Fruit fly (Drosophila melanogaster) whole organism, embryonic: ENCODE data around the gene mRpL37.

ENCODE experiments used
- Blimp-1 ChIP-seq: fragments of 200-800 bp; sonication (Bioruptor generic); optimal IDR thresholded peaks from 3 replicates; lab custom pipeline; 2018; ENCODE audit warnings: missing biosample characterization, missing genetic modification characterization, mild to moderate bottlenecking, moderate library complexity, missing genetic modification reagents
- CG10321 ChIP-seq: fragments of 200-800 bp; sonication (Bioruptor generic); IDR thresholded peaks from 2 replicates; pipeline ENCODE4 v1.3.6; 2022; ENCODE audit warnings: missing biosample characterization, missing genetic modification characterization
- CG12391 ChIP-seq: fragments of 200-800 bp; sonication (Bioruptor generic); optimal IDR thresholded peaks from 3 replicates; lab custom pipeline; 2018; ENCODE audit warnings: missing biosample characterization, mild to moderate bottlenecking, missing genetic modification characterization, moderate library complexity
- CG13624 ChIP-seq: fragments of 200-800 bp; sonication (Bioruptor generic); optimal IDR thresholded peaks from 2 replicates; lab custom pipeline; 2016; ENCODE audit warnings: missing biosample characterization, missing genetic modification characterization
- CG15011 ChIP-seq: fragments of 200-800 bp; sonication (Bioruptor generic); optimal IDR thresholded peaks from 3 replicates; lab custom pipeline; 2018; ENCODE audit warnings: missing biosample characterization, mild to moderate bottlenecking, missing genetic modification characterization
- CG15269 ChIP-seq: fragments of 200-800 bp; sonication (Bioruptor generic); optimal IDR thresholded peaks from 2 replicates; lab custom pipeline; 2018; ENCODE audit warnings: missing biosample characterization, mild to moderate bottlenecking, missing genetic modification characterization, moderate library complexity
- CG16863 ChIP-seq: fragments of 200-800 bp; sonication (Bioruptor generic); optimal IDR thresholded peaks from 3 replicates; lab custom pipeline; 2016; ENCODE audit warnings: missing biosample characterization, missing genetic modification characterization
- CG18619 ChIP-seq: fragments of 200-800 bp; sonication (Bioruptor generic); optimal IDR thresholded peaks from 3 replicates; lab custom pipeline; 2017; ENCODE audit warnings: missing biosample characterization, mild to moderate bottlenecking, missing genetic modification characterization
- CG31441 ChIP-seq: fragments of 200-800 bp; sonication (Bioruptor generic); IDR thresholded peaks from 2 replicates; pipeline ENCODE4 v1.3.6; 2022; ENCODE audit warnings: missing biosample characterization, missing genetic modification characterization
- CG32532 ChIP-seq: fragments of 200-800 bp; sonication (Bioruptor generic); IDR thresholded peaks from 2 replicates; pipeline ENCODE4 v1.3.6; 2022; ENCODE audit warnings: missing biosample characterization, missing genetic modification characterization
- CG3407 ChIP-seq: fragments of 200-800 bp; sonication (Bioruptor generic); optimal IDR thresholded peaks from 2 replicates; lab custom pipeline; 2018; ENCODE audit warnings: missing biosample characterization, mild to moderate bottlenecking, missing genetic modification characterization
- CG34422 ChIP-seq: fragments of 200-800 bp; sonication (Bioruptor generic); IDR thresholded peaks from 3 replicates; pipeline ENCODE4 v1.3.6; 2022; ENCODE audit warnings: missing biosample characterization, missing genetic modification characterization
- CG6791 ChIP-seq: fragments of 200-800 bp; sonication (Bioruptor generic); IDR thresholded peaks from 3 replicates; pipeline ENCODE4 v1.3.6; 2022; ENCODE audit warnings: missing biosample characterization, missing genetic modification characterization; ENCODE audit not compliant: partially characterized antibody
- CG7556 ChIP-seq: fragments of 200-800 bp; sonication (Bioruptor generic); optimal IDR thresholded peaks from 2 replicates; lab custom pipeline; 2017; ENCODE audit warnings: missing biosample characterization, mild to moderate bottlenecking, missing genetic modification characterization
- CG8089 ChIP-seq: fragments of 200-800 bp; sonication (Bioruptor generic); optimal IDR thresholded peaks from 3 replicates; lab custom pipeline; 2016; ENCODE audit warnings: missing biosample characterization, missing genetic modification characterization
- CG8359 ChIP-seq: fragments of 200-800 bp; sonication (Bioruptor generic); optimal IDR thresholded peaks from 2 replicates; lab custom pipeline; 2017; ENCODE audit warnings: missing biosample characterization, mild to moderate bottlenecking, missing genetic modification characterization, borderline replicate concordance
- CoRest ChIP-seq: fragments of 200-800 bp; sonication (Bioruptor generic); optimal IDR thresholded peaks from 3 replicates; lab custom pipeline; 2018; ENCODE audit warnings: missing biosample characterization, mild to moderate bottlenecking, missing genetic modification characterization, moderate library complexity
- Hand ChIP-seq: fragments of 200-800 bp; sonication (Bioruptor generic); optimal IDR thresholded peaks from 2 replicates; lab custom pipeline; 2017; ENCODE audit warnings: mild to moderate bottlenecking, missing biosample characterization, missing genetic modification reagents, missing genetic modification characterization
- Hsf ChIP-seq: fragments of 200-800 bp; sonication (Bioruptor generic); optimal IDR thresholded peaks from 3 replicates; lab custom pipeline; 2016; ENCODE audit warnings: missing biosample characterization, missing genetic modification characterization
- Kr ChIP-seq: fragments of 200-800 bp; sonication (Bioruptor generic); optimal IDR thresholded peaks from 2 replicates; lab custom pipeline; 2017; ENCODE audit warnings: missing biosample characterization, mild to moderate bottlenecking, missing genetic modification characterization
- Mes4 ChIP-seq: fragments of 200-800 bp; sonication (Bioruptor generic); optimal IDR thresholded peaks from 2 replicates; lab custom pipeline; 2016; ENCODE audit warnings: missing biosample characterization, missing genetic modification characterization
- Optix ChIP-seq: fragments of 200-800 bp; sonication (Bioruptor generic); IDR thresholded peaks from 3 replicates; pipeline ENCODE4 v1.3.6; 2022; ENCODE audit warnings: missing biosample characterization, missing genetic modification characterization
- Rx ChIP-seq: fragments of 200-800 bp; sonication (Bioruptor generic); IDR thresholded peaks from 2 replicates; pipeline ENCODE4 v1.3.6; 2022; ENCODE audit warnings: missing biosample characterization, missing genetic modification characterization
- Scr ChIP-seq: fragments of 200-800 bp; sonication (Bioruptor generic); IDR thresholded peaks from 2 replicates; pipeline ENCODE4 v1.3.6; 2022; ENCODE audit warnings: missing biosample characterization, missing genetic modification characterization; ENCODE audit not compliant: partially characterized antibody
- Xbp1 ChIP-seq: fragments of 200-800 bp; sonication (Bioruptor generic); optimal IDR thresholded peaks from 3 replicates; lab custom pipeline; 2016; ENCODE audit warnings: missing biosample characterization, mild to moderate bottlenecking, missing genetic modification characterization
- Xrp1 ChIP-seq: fragments of 200-800 bp; sonication (Bioruptor generic); IDR thresholded peaks from 2 replicates; pipeline ENCODE4 v1.3.6; 2022; ENCODE audit warnings: missing biosample characterization, missing genetic modification characterization
- bab2 ChIP-seq: fragments of 200-800 bp; sonication (Bioruptor generic); optimal IDR thresholded peaks from 2 replicates; lab custom pipeline; 2016; ENCODE audit warnings: missing biosample characterization, missing genetic modification characterization
- cg ChIP-seq: fragments of 200-800 bp; sonication (Bioruptor generic); optimal IDR thresholded peaks from 3 replicates; lab custom pipeline; 2019; ENCODE audit warnings: missing biosample characterization, mild to moderate bottlenecking, missing genetic modification characterization, moderate library complexity
- crc ChIP-seq: fragments of 200-800 bp; sonication (Bioruptor generic); optimal IDR thresholded peaks from 2 replicates; lab custom pipeline; 2016; ENCODE audit warnings: missing biosample characterization, missing genetic modification characterization
- exex ChIP-seq: fragments of 200-800 bp; sonication (Bioruptor generic); optimal IDR thresholded peaks from 4 replicates; lab custom pipeline; 2018; ENCODE audit warnings: missing biosample characterization, mild to moderate bottlenecking, missing genetic modification characterization, moderate library complexity
- grn ChIP-seq: fragments of 200-800 bp; sonication (Bioruptor generic); optimal IDR thresholded peaks from 3 replicates; lab custom pipeline; 2017; ENCODE audit warnings: missing biosample characterization, missing genetic modification characterization
- gro ChIP-seq: fragments of 200-800 bp; sonication (Bioruptor generic); optimal IDR thresholded peaks from 2 replicates; lab custom pipeline; 2016; ENCODE audit warnings: missing biosample characterization, missing genetic modification characterization
- gsb ChIP-seq: fragments of 200-800 bp; sonication (Bioruptor generic); IDR thresholded peaks from 2 replicates; pipeline ENCODE4 v1.3.6; 2022; ENCODE audit warnings: missing biosample characterization, missing genetic modification characterization
- hth ChIP-seq: fragments of >200 bp; optimal IDR thresholded peaks from 2 replicates; lab custom pipeline; 2017; ENCODE audit warnings: inconsistent platforms
- jigr1 ChIP-seq: fragments of 200-800 bp; sonication (Bioruptor generic); IDR thresholded peaks from 3 replicates; pipeline ENCODE4 v1.3.6; 2022; ENCODE audit warnings: missing biosample characterization, missing genetic modification characterization
- jing ChIP-seq: fragments of 200-800 bp; sonication (Bioruptor generic); optimal IDR thresholded peaks from 2 replicates; lab custom pipeline; 2018; ENCODE audit warnings: missing biosample characterization, mild to moderate bottlenecking, missing genetic modification characterization
- kah ChIP-seq: fragments of 200-800 bp; sonication (Bioruptor generic); optimal IDR thresholded peaks from 2 replicates; lab custom pipeline; 2018; ENCODE audit warnings: missing biosample characterization, mild to moderate bottlenecking, missing genetic modification characterization
- nerfin-2 ChIP-seq: fragments of 200-800 bp; sonication (Bioruptor generic); IDR thresholded peaks from 2 replicates; pipeline ENCODE4 v1.3.6; 2022; ENCODE audit warnings: missing biosample characterization, missing genetic modification characterization; ENCODE audit not compliant: partially characterized antibody
- pan ChIP-seq, 4 experiments: fragments of >200 bp in 3 of 4; fragments of 200-800 bp in 1 of 4; sonication (Bioruptor generic) in 1 of 4; optimal IDR thresholded peaks in 3 of 4; IDR thresholded peaks in 1 of 4; 2 replicates each; pipeline versions ENCODE4 v1.3.6 to Lab custom; 2017 to 2022; ENCODE audit warnings: missing biosample characterization in 2 of 4, missing genetic modification characterization in 2 of 4, mixed read lengths in 1 of 4
- phol ChIP-seq: fragments of 200-800 bp; sonication (Bioruptor generic); optimal IDR thresholded peaks from 3 replicates; lab custom pipeline; 2018; ENCODE audit warnings: missing biosample characterization, mild to moderate bottlenecking, missing genetic modification characterization, moderate library complexity
- schlank ChIP-seq: fragments of 200-800 bp; sonication (Bioruptor generic); optimal IDR thresholded peaks from 2 replicates; lab custom pipeline; 2018; ENCODE audit warnings: missing biosample characterization, mild to moderate bottlenecking, missing genetic modification characterization
- scrt ChIP-seq: fragments of 200-800 bp; sonication (Bioruptor generic); optimal IDR thresholded peaks from 2 replicates; lab custom pipeline; 2018; ENCODE audit warnings: missing biosample characterization, mild to moderate bottlenecking, missing genetic modification characterization, moderate library complexity
- sqz ChIP-seq: fragments of 200-800 bp; sonication (Bioruptor generic); optimal IDR thresholded peaks from 3 replicates; lab custom pipeline; 2018; ENCODE audit warnings: missing biosample characterization, mild to moderate bottlenecking, missing genetic modification characterization
- tap ChIP-seq: fragments of 200-800 bp; optimal IDR thresholded peaks from 3 replicates; lab custom pipeline; 2019; ENCODE audit warnings: missing biosample characterization, mild to moderate bottlenecking, missing genetic modification characterization, moderate library complexity
- tll ChIP-seq, 2 experiments: fragments of 200-800 bp in 1 of 2; fragments of >200 bp in 1 of 2; sonication (Bioruptor generic) in 1 of 2; optimal IDR thresholded peaks; 2 replicates each; lab custom pipeline; 2017 to 2019; ENCODE audit warnings: missing biosample characterization in 2 of 2, missing genetic modification characterization in 2 of 2, mild to moderate bottlenecking in 1 of 2, moderate library complexity in 1 of 2
- usp ChIP-seq: fragments of >200 bp; optimal IDR thresholded peaks from 2 replicates; lab custom pipeline; 2017; ENCODE audit warnings: missing biosample characterization, missing genetic modification characterization
- wek ChIP-seq: fragments of 200-800 bp; sonication (Bioruptor generic); optimal IDR thresholded peaks from 3 replicates; lab custom pipeline; 2018; ENCODE audit warnings: missing biosample characterization, mild to moderate bottlenecking, missing genetic modification characterization, moderate library complexity

Gene mRpL37

dm6 chr3R:10760966-10761855, 22.7 kb downstream of the mRpL37 start, which contains the start of the genes MED7 and Cap-H2 (continued):
- peak; percentile 72; the same call in 2 of the 3 replicates for TF ChIP-seq Optix (GFP tag; lab: Robert Waterston, UW)
- TF ChIP-seq Xbp1: peak; percentile 90
- TF ChIP-seq pan (optimal IDR thresholded peaks at IDR 0.05; lab: Kevin White, UChicago): no peak
- peak in 1 of 2 experiments; percentile 84 for TF ChIP-seq pan (GFP tag; optimal IDR thresholded peaks at IDR 0.05 in 1 of 2, IDR thresholded peaks at IDR 0.05 in 1 of 2)
- TF ChIP-seq CG31441 (GFP tag; lab: Robert Waterston, UW): no peak; the same call in none of the 2 replicates
- peak; percentile 95 for TF ChIP-seq bab2
- peak; percentile 85 for TF ChIP-seq CoRest (tag; lab: Kevin White, UChicago)
- TF ChIP-seq hth (lab: Kevin White, UChicago): no peak
- peak; percentile 91 for TF ChIP-seq CG13624
- peak; percentile 85 for TF ChIP-seq gro (GFP tag; lab: Kevin White, UChicago)
- TF ChIP-seq gsb (GFP tag; lab: Robert Waterston, UW): 0 out of 2 replicates have a peak, but pooled peaks have one; percentile 16
- peak; percentile 51 for TF ChIP-seq tap (tag; lab: Kevin White, UChicago)
- TF ChIP-seq kah (GFP tag; lab: Kevin White, UChicago): no peak
- peak; percentile 28 for TF ChIP-seq exex (tag; lab: Kevin White, UChicago)
- TF ChIP-seq CG8359 (GFP tag; lab: Kevin White, UChicago): no peak
- peak; percentile 67 for TF ChIP-seq CG16863 (GFP tag; lab: Kevin White, UChicago)
- peak; percentile 29 for TF ChIP-seq jing (GFP tag; lab: Kevin White, UChicago)
- peak; percentile 56 to 78 for TF ChIP-seq tll (GFP tag; optimal IDR thresholded peaks at IDR 0.05; lab: Kevin White, UChicago)
- no peak for TF ChIP-seq CG10321 (GFP tag; lab: Robert Waterston, UW)
- peak; percentile 85 for TF ChIP-seq CG34422 (GFP tag; lab: Robert Waterston, UW)
- peak; percentile 25 for TF ChIP-seq crc (GFP tag; lab: Kevin White, UChicago)
- peak; percentile 58 for TF ChIP-seq CG3407 (GFP tag; lab: Kevin White, UChicago)
- peak; percentile 85 for TF ChIP-seq cg
- TF ChIP-seq schlank (tag; lab: Kevin White, UChicago): peak; percentile 15
- TF ChIP-seq Xrp1: peak; percentile 81
- no peak for TF ChIP-seq Hand (GFP tag; lab: Kevin White, UChicago)
- no peak for TF ChIP-seq wek (GFP tag; lab: Kevin White, UChicago)
- no peak for TF ChIP-seq CG15269 (tag; lab: Kevin White, UChicago)
- TF ChIP-seq jigr1 (GFP tag; lab: Robert Waterston, UW): no peak; the same call in 2 of the 3 replicates
- no peak for TF ChIP-seq usp (GFP tag; lab: Kevin White, UChicago)
- peak; percentile 61 for TF ChIP-seq CG8089 (GFP tag; lab: Kevin White, UChicago)
- TF ChIP-seq Blimp-1 (GFP tag; lab: Kevin White, UChicago): no peak
- TF ChIP-seq sqz (GFP tag; lab: Kevin White, UChicago): no peak
- TF ChIP-seq scrt (GFP tag; lab: Kevin White, UChicago): no peak
- peak; percentile 20 for TF ChIP-seq grn (GFP tag; lab: Kevin White, UChicago)
- TF ChIP-seq nerfin-2 (GFP tag; lab: Robert Waterston, UW): peak; percentile 92
- peak; percentile 64 for TF ChIP-seq Rx (GFP tag; lab: Robert Waterston, UW)
- no peak for TF ChIP-seq Kr (GFP tag; lab: Kevin White, UChicago)
- peak; percentile 92 for TF ChIP-seq CG6791 (GFP tag; lab: Robert Waterston, UW)
- TF ChIP-seq Scr: peak; percentile 99
- TF ChIP-seq Hsf (GFP tag; lab: Kevin White, UChicago): peak; percentile 87
- TF ChIP-seq CG32532: peak; percentile 88
- TF ChIP-seq CG15011: peak; percentile 12
- TF ChIP-seq CG12391 (tag; lab: Kevin White, UChicago): peak; percentile 92
- TF ChIP-seq phol (tag; lab: Kevin White, UChicago): peak; percentile 88
- peak; percentile 53 for TF ChIP-seq Mes4 (GFP tag; lab: Kevin White, UChicago)
- peak; percentile 52 for TF ChIP-seq CG18619 (GFP tag; lab: Kevin White, UChicago)
- TF ChIP-seq CG7556 (GFP tag; lab: Kevin White, UChicago): peak; percentile 65
